ENCODE assay signal across 1 fruit fly cellular context in genomic region chr2L:472073-472590, dm6.
TF ChIP-seq lines count a peak whose summit lies in the region.

Gene CG4297, minus strand, starts transcription at chr2L:472200.

TF ChIP-seq in whole organism, embryonic, 481 proteins besides CTCF, POLR2A, EP300 and RAD21 (continued from another document):
- TF ChIP-seq sisA (GFP tag; IDR thresholded peaks at IDR 0.05; lab: Robert Waterston, UW) (no peak), tna (GFP tag; IDR thresholded peaks at IDR 0.05; lab: Robert Waterston, UW; ENCODE audit: partially characterized antibody) (no peak), al (GFP tag; IDR thresholded peaks at IDR 0.05; lab: Robert Waterston, UW) (no peak), CG12299 (tag; optimal IDR thresholded peaks at IDR 0.05; lab: Kevin White, UChicago) (peak; percentile 90), HmgZ (tag; optimal IDR thresholded peaks at IDR 0.05; lab: Kevin White, UChicago) (peak; percentile 95), ewg (GFP tag; optimal IDR thresholded peaks at IDR 0.05; lab: Kevin White, UChicago) (peak; percentile 85), CG2712 (tag; optimal IDR thresholded peaks at IDR 0.05; lab: Kevin White, UChicago) (peak; percentile 93), Bgb (GFP tag; IDR thresholded peaks at IDR 0.05; lab: Robert Waterston, UW; ENCODE audit: partially characterized antibody) (no peak), wor (GFP tag; IDR thresholded peaks at IDR 0.05; lab: Robert Waterston, UW) (no peak), gt (GFP tag; IDR thresholded peaks at IDR 0.05; lab: Robert Waterston, UW) (no peak), az2 (GFP tag; optimal IDR thresholded peaks at IDR 0.05; lab: Kevin White, UChicago) (peak; percentile 94), exex (tag; optimal IDR thresholded peaks at IDR 0.05; lab: Kevin White, UChicago) (peak; percentile 61), H2.0 (GFP tag; IDR thresholded peaks at IDR 0.05; lab: Robert Waterston, UW) (no peak), CrebB (tag; optimal IDR thresholded peaks at IDR 0.05; lab: Kevin White, UChicago) (peak; percentile 93), Lhr (GFP tag; optimal IDR thresholded peaks at IDR 0.05; lab: Kevin White, UChicago) (peak; percentile 76), eve (GFP tag; optimal IDR thresholded peaks at IDR 0.05; lab: Kevin White, UChicago) (peak in 1 of 2 experiments; percentile 97), CG4820 (GFP tag; optimal IDR thresholded peaks at IDR 0.05; lab: Kevin White, UChicago) (peak; percentile 90), Oli (tag; optimal IDR thresholded peaks at IDR 0.05; lab: Kevin White, UChicago) (peak; percentile 93), fd64A (GFP tag; optimal IDR thresholded peaks at IDR 0.05; lab: Kevin White, UChicago) (peak; percentile 78), Sry-δ (GFP tag; optimal IDR thresholded peaks at IDR 0.05; lab: Kevin White, UChicago) (peak; percentile 59)
TF ChIP-seq in whole organism, embryonic: peak in this region for 299.
